Fruit fly (Drosophila melanogaster) whole organism, prepupa: ENCODE data around the gene CG8516.

Source experiments
- Blimp-1 ChIP-seq: fragments of 200-800 bp; sonication (Bioruptor generic); optimal IDR thresholded peaks from 3 replicates; lab custom pipeline; 2017; ENCODE audit warnings: missing biosample characterization, missing genetic modification characterization, mild to moderate bottlenecking, moderate library complexity, missing genetic modification reagents
- CG10631 ChIP-seq: fragments of 200-800 bp; sonication (Bioruptor generic); optimal IDR thresholded peaks from 2 replicates; lab custom pipeline; 2016; ENCODE audit warnings: missing biosample characterization, missing genetic modification characterization
- CG10669 ChIP-seq: fragments of 200-800 bp; sonication (Bioruptor generic); optimal IDR thresholded peaks from 3 replicates; lab custom pipeline; 2018; ENCODE audit warnings: missing biosample characterization, mild to moderate bottlenecking, missing genetic modification characterization, moderate library complexity
- CG11294 ChIP-seq: fragments of 200-800 bp; sonication (Bioruptor generic); IDR thresholded peaks from 2 replicates; pipeline ENCODE4 v1.3.6; 2022; ENCODE audit warnings: missing biosample characterization, missing genetic modification characterization
- CG11902 ChIP-seq: fragments of 200-800 bp; sonication (Bioruptor generic); optimal IDR thresholded peaks from 3 replicates; lab custom pipeline; 2016; ENCODE audit warnings: missing biosample characterization, missing genetic modification characterization
- CG15336 ChIP-seq: fragments of 200-800 bp; sonication (Bioruptor generic); IDR thresholded peaks from 2 replicates; pipeline ENCODE4 v1.3.6; 2022; ENCODE audit warnings: missing biosample characterization, missing genetic modification characterization
- CG1621 ChIP-seq: fragments of 200-800 bp; sonication (Bioruptor generic); optimal IDR thresholded peaks from 3 replicates; lab custom pipeline; 2018; ENCODE audit warnings: missing biosample characterization, mild to moderate bottlenecking, missing genetic modification characterization
- CG16779 ChIP-seq: fragments of 200-800 bp; sonication (Bioruptor generic); optimal IDR thresholded peaks from 3 replicates; lab custom pipeline; 2017; ENCODE audit warnings: missing biosample characterization, mild to moderate bottlenecking, missing genetic modification characterization
- CG3032 ChIP-seq: fragments of 200-800 bp; optimal IDR thresholded peaks from 2 replicates; lab custom pipeline; 2019; ENCODE audit warnings: missing biosample characterization, mild to moderate bottlenecking, missing genetic modification characterization, moderate library complexity
- CG32006 ChIP-seq: fragments of 200-800 bp; sonication (Bioruptor generic); optimal IDR thresholded peaks from 3 replicates; lab custom pipeline; 2017; ENCODE audit warnings: missing biosample characterization, mild to moderate bottlenecking, missing genetic modification characterization
- CG34406 ChIP-seq: fragments of 200-800 bp; sonication (Bioruptor generic); optimal IDR thresholded peaks from 3 replicates; lab custom pipeline; 2016; ENCODE audit warnings: missing biosample characterization, missing genetic modification characterization
- CG3919 ChIP-seq: fragments of 200-800 bp; sonication (Bioruptor generic); optimal IDR thresholded peaks from 3 replicates; lab custom pipeline; 2016; ENCODE audit warnings: missing biosample characterization, missing genetic modification characterization
- CG4318 ChIP-seq: fragments of 200-800 bp; sonication (Bioruptor generic); optimal IDR thresholded peaks from 3 replicates; lab custom pipeline; 2017; ENCODE audit warnings: missing biosample characterization, mild to moderate bottlenecking, missing genetic modification characterization
- CG6163 ChIP-seq: fragments of 200-800 bp; sonication (Bioruptor generic); IDR thresholded peaks from 3 replicates; pipeline ENCODE4 v1.3.6; 2022; ENCODE audit warnings: missing biosample characterization, missing genetic modification characterization
- CG6792 ChIP-seq: fragments of 200-800 bp; sonication (Bioruptor generic); optimal IDR thresholded peaks from 3 replicates; lab custom pipeline; 2016; ENCODE audit warnings: missing biosample characterization, missing genetic modification characterization
- CG6808 ChIP-seq: fragments of 200-800 bp; sonication (Bioruptor generic); optimal IDR thresholded peaks from 3 replicates; lab custom pipeline; 2017; ENCODE audit warnings: missing biosample characterization, missing genetic modification characterization, mild to moderate bottlenecking, moderate library complexity, missing genetic modification reagents
- CG6854 ChIP-seq: fragments of 200-800 bp; sonication (Bioruptor generic); optimal IDR thresholded peaks from 2 replicates; lab custom pipeline; 2017; ENCODE audit warnings: missing biosample characterization, mild to moderate bottlenecking, missing genetic modification characterization
- CG7368 ChIP-seq: fragments of 200-800 bp; sonication (Bioruptor generic); optimal IDR thresholded peaks from 3 replicates; lab custom pipeline; 2016; ENCODE audit warnings: missing biosample characterization, missing genetic modification characterization
- CG8119 ChIP-seq: fragments of 200-800 bp; sonication (Bioruptor generic); IDR thresholded peaks from 3 replicates; pipeline ENCODE4 v1.3.6; 2022; ENCODE audit warnings: missing biosample characterization, missing genetic modification characterization
- CG8319 ChIP-seq: fragments of 200-800 bp; sonication (Bioruptor generic); optimal IDR thresholded peaks from 3 replicates; lab custom pipeline; 2016; ENCODE audit warnings: missing biosample characterization, missing genetic modification characterization
- CG8632 ChIP-seq: fragments of 200-800 bp; sonication (Bioruptor generic); optimal IDR thresholded peaks from 3 replicates; lab custom pipeline; 2016; ENCODE audit warnings: missing biosample characterization, missing genetic modification characterization
- CG9139 ChIP-seq: fragments of 200-800 bp; sonication (Bioruptor generic); optimal IDR thresholded peaks from 3 replicates; lab custom pipeline; 2017; ENCODE audit warnings: missing biosample characterization, mild to moderate bottlenecking, missing genetic modification characterization
- Eip78C ChIP-seq: fragments of 200-800 bp; sonication (Bioruptor generic); peaks from one replicate; lab custom pipeline; 2016; ENCODE audit warnings: missing biosample characterization, missing genetic modification characterization
- Eip93F ChIP-seq: fragments of 200-800 bp; sonication (Bioruptor generic); optimal IDR thresholded peaks from 2 replicates; lab custom pipeline; 2016; ENCODE audit warnings: missing biosample characterization, mild to moderate bottlenecking, missing genetic modification characterization
- Ets21C ChIP-seq: fragments of 200-800 bp; sonication (Bioruptor generic); optimal IDR thresholded peaks from 3 replicates; lab custom pipeline; 2016; ENCODE audit warnings: missing biosample characterization, missing genetic modification characterization
- Ets96B ChIP-seq: fragments of 200-800 bp; optimal IDR thresholded peaks from 2 replicates; lab custom pipeline; 2019; ENCODE audit warnings: missing biosample characterization, mild to moderate bottlenecking, missing genetic modification characterization, moderate library complexity
- Gug ChIP-seq: fragments of 200-800 bp; sonication (Bioruptor generic); IDR thresholded peaks from 2 replicates; pipeline ENCODE4 v1.3.6; 2022; ENCODE audit warnings: missing biosample characterization, missing genetic modification characterization
- Hr38 ChIP-seq: sonication (Bioruptor generic); optimal IDR thresholded peaks from 2 replicates; lab custom pipeline; 2016; ENCODE audit warnings: missing biosample characterization, missing genetic modification characterization
- Hr39 ChIP-seq: fragments of 200-800 bp; sonication (Bioruptor generic); optimal IDR thresholded peaks from 2 replicates; lab custom pipeline; 2016; ENCODE audit warnings: missing biosample characterization, missing genetic modification characterization
- Hr4 ChIP-seq: fragments of 200-800 bp; sonication (Bioruptor generic); optimal IDR thresholded peaks from 3 replicates; lab custom pipeline; 2016; ENCODE audit warnings: missing biosample characterization, missing genetic modification characterization
- Lpt ChIP-seq: fragments of 200-800 bp; sonication (Bioruptor generic); optimal IDR thresholded peaks from 3 replicates; lab custom pipeline; 2016; ENCODE audit warnings: missing biosample characterization, missing genetic modification characterization
- Smox ChIP-seq: fragments of 200-800 bp; sonication (Bioruptor generic); optimal IDR thresholded peaks from 3 replicates; lab custom pipeline; 2016; ENCODE audit warnings: missing biosample characterization, missing genetic modification characterization
- Sox102F ChIP-seq: fragments of 200-800 bp; sonication (Bioruptor generic); optimal IDR thresholded peaks from 2 replicates; lab custom pipeline; 2016; ENCODE audit warnings: missing biosample characterization, mild to moderate bottlenecking, missing genetic modification characterization
- Sox15 ChIP-seq: fragments of 200-800 bp; sonication (Bioruptor generic); optimal IDR thresholded peaks from 3 replicates; lab custom pipeline; 2016; ENCODE audit warnings: missing biosample characterization, missing genetic modification characterization
- achi ChIP-seq: fragments of 200-800 bp; sonication (Bioruptor generic); optimal IDR thresholded peaks from 3 replicates; lab custom pipeline; 2016; ENCODE audit warnings: missing biosample characterization, missing genetic modification characterization
- acj6 ChIP-seq: fragments of 200-800 bp; sonication (Bioruptor generic); optimal IDR thresholded peaks from 3 replicates; lab custom pipeline; 2016; ENCODE audit warnings: missing biosample characterization, missing genetic modification characterization
- cyc ChIP-seq: fragments of 200-800 bp; sonication (Bioruptor generic); optimal IDR thresholded peaks from 3 replicates; lab custom pipeline; 2016; ENCODE audit warnings: missing biosample characterization, missing genetic modification characterization
- dsx ChIP-seq: fragments of 200-800 bp; optimal IDR thresholded peaks from 3 replicates; lab custom pipeline; 2019; ENCODE audit warnings: missing biosample characterization, mild to moderate bottlenecking, missing genetic modification characterization, moderate library complexity; ENCODE audit not compliant: poor library complexity, severe bottlenecking
- eg ChIP-seq: fragments of 200-800 bp; sonication (Bioruptor generic); IDR thresholded peaks from 3 replicates; pipeline ENCODE4 v1.3.6; 2022; ENCODE audit warnings: missing biosample characterization, missing genetic modification characterization
- esn ChIP-seq: fragments of 200-800 bp; sonication (Bioruptor generic); optimal IDR thresholded peaks from 2 replicates; lab custom pipeline; 2016; ENCODE audit warnings: missing biosample characterization, mild to moderate bottlenecking, missing genetic modification characterization, moderate library complexity
- fd59A ChIP-seq: fragments of 200-800 bp; sonication (Bioruptor generic); optimal IDR thresholded peaks from 2 replicates; lab custom pipeline; 2017; ENCODE audit warnings: missing biosample characterization, mild to moderate bottlenecking, missing genetic modification characterization, missing genetic modification reagents
- fkh ChIP-seq: fragments of 200-800 bp; sonication (Bioruptor generic); optimal IDR thresholded peaks from 3 replicates; lab custom pipeline; 2017; ENCODE audit warnings: missing biosample characterization, mild to moderate bottlenecking, missing genetic modification characterization, moderate library complexity
- lz ChIP-seq: fragments of 200-800 bp; sonication (Bioruptor generic); optimal IDR thresholded peaks from 3 replicates; lab custom pipeline; 2016; ENCODE audit warnings: missing biosample characterization, missing genetic modification characterization
- net ChIP-seq: fragments of 200-800 bp; sonication (Bioruptor generic); optimal IDR thresholded peaks from 3 replicates; lab custom pipeline; 2016; ENCODE audit warnings: missing biosample characterization, missing genetic modification characterization
- pdm3 ChIP-seq: fragments of 200-800 bp; sonication (Bioruptor generic); optimal IDR thresholded peaks from 3 replicates; lab custom pipeline; 2016; ENCODE audit warnings: missing biosample characterization, missing genetic modification characterization
- salr ChIP-seq, 2 experiments: fragments of 200-800 bp; sonication (Bioruptor generic); optimal IDR thresholded peaks; 3 replicates each; lab custom pipeline; 2016 to 2018; ENCODE audit warnings: missing biosample characterization in 2 of 2, missing genetic modification characterization in 2 of 2, mild to moderate bottlenecking in 1 of 2
- svp ChIP-seq: fragments of 200-800 bp; sonication (Bioruptor generic); peaks from one replicate; lab custom pipeline; 2016; ENCODE audit warnings: missing biosample characterization, missing genetic modification characterization
- topi ChIP-seq: fragments of 200-800 bp; sonication (Bioruptor generic); optimal IDR thresholded peaks from 3 replicates; lab custom pipeline; 2016; ENCODE audit warnings: missing biosample characterization, missing genetic modification characterization

Gene CG8516

DNA sequence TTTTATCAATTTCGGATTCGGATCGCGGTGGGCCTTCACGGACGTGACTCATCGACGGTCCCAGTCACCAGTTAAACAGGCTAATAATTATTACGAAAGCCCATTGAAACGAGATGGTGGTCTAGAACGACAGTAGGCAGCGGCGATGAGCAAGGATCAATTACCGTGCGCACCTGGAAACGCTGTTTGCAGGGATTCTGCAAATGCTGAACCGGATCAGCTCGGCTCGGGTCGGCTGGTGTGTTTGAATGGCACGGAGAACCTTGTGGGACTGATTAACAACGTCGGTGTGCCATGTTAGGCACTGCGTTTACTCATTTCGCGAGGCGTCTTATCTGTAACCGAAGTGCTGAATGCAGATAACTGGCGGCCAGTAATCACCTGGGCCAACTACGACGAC is 18.9 kb upstream of the CG8516 start, which contains the start of gene Whamy (continued):
- TF ChIP-seq CG8319 (GFP tag; lab: Kevin White, UChicago): no peak
- TF ChIP-seq CG3032 (tag; lab: Kevin White, UChicago): no peak
- TF ChIP-seq Ets21C: no peak
- TF ChIP-seq achi (GFP tag; lab: Kevin White, UChicago): no peak
- no peak for TF ChIP-seq Ets96B (tag; lab: Kevin White, UChicago)
- TF ChIP-seq Sox15: no peak
- no peak for TF ChIP-seq CG10669 (GFP tag; lab: Kevin White, UChicago)
- no peak for TF ChIP-seq CG11902
- no peak for TF ChIP-seq eg (GFP tag; lab: Robert Waterston, UW)
- TF ChIP-seq svp (GFP tag; lab: Kevin White, UChicago): peak; percentile 72
- no peak for TF ChIP-seq fd59A (GFP tag; lab: Kevin White, UChicago)

dm6 chr3R:9774821-9775220 is 18.3 kb upstream of the CG8516 start, which contains the start of gene topi:
Gene topi (plus strand): TSS chr3R:9775121.
- TF ChIP-seq Eip78C: no peak
- TF ChIP-seq Hr39 (GFP tag; lab: Kevin White, UChicago): no peak
- TF ChIP-seq CG11294 (GFP tag; lab: Robert Waterston, UW): no peak
- TF ChIP-seq fkh (GFP tag; lab: Kevin White, UChicago): no peak

- TF ChIP-seq CG10669 (GFP tag; lab: Kevin White, UChicago) (peak; percentile 10), Smox (GFP tag; lab: Kevin White, UChicago) (no peak), CG15336 (no peak), CG3919 (GFP tag; lab: Kevin White, UChicago) (peak; percentile 73), Hr4 (GFP tag; lab: Kevin White, UChicago) (peak; percentile 22), CG6163 (GFP tag; lab: Robert Waterston, UW) (peak; percentile 53; the same call in 2 of the 3 replicates), CG32006 (no peak), cyc (GFP tag; lab: Kevin White, UChicago) (peak; percentile 73), net (GFP tag; lab: Kevin White, UChicago) (peak; percentile 34), Sox102F (peak; percentile 50), Hr38 (peak; percentile 4), acj6 (GFP tag; lab: Kevin White, UChicago) (peak; percentile 55), achi (GFP tag; lab: Kevin White, UChicago) (peak; percentile 29), pdm3 (GFP tag; lab: Kevin White, UChicago) (peak; percentile 55), topi (GFP tag; lab: Kevin White, UChicago) (peak; percentile 76), CG6808 (GFP tag; lab: Kevin White, UChicago) (peak; percentile 42), CG6792 (GFP tag; lab: Kevin White, UChicago) (peak; percentile 38), CG6854 (peak; percentile 74), CG16779 (tag; lab: Kevin White, UChicago) (no peak), CG34406 (GFP tag; lab: Kevin White, UChicago) (peak; percentile 8), CG11294 (GFP tag; lab: Robert Waterston, UW) (no peak), Blimp-1 (GFP tag; lab: Kevin White, UChicago) (peak; percentile 39), esn (GFP tag; lab: Kevin White, UChicago) (peak; percentile 77), CG8319 (GFP tag; lab: Kevin White, UChicago) (no peak), Ets96B (tag; lab: Kevin White, UChicago) (no peak), CG7368 (GFP tag; lab: Kevin White, UChicago) (peak; percentile 49), CG8119 (GFP tag; lab: Robert Waterston, UW) (no peak), salr (GFP tag; optimal IDR thresholded peaks at IDR 0.05; lab: Kevin White, UChicago) (peak in 1 of 2 experiments; percentile 58), lz (GFP tag; lab: Kevin White, UChicago) (peak; percentile 70), Gug (GFP tag; lab: Robert Waterston, UW) (no peak), CG9139 (GFP tag; lab: Kevin White, UChicago) (peak; percentile 34), Eip78C (peak; percentile 79), Eip93F (no peak), Lpt (GFP tag; lab: Kevin White, UChicago) (no peak), Sox15 (peak; percentile 33), CG8632 (no peak), CG1621 (peak; percentile 72), dsx (GFP tag; lab: Kevin White, UChicago) (peak; percentile 5), CG10631 (peak; percentile 36), CG4318 (GFP tag; lab: Kevin White, UChicago) (no peak)
These were observed 15.1 kb upstream of the CG8516 start, which contains the start of gene RpS29 for dm6 chr3R:9777941-9778360. Gene RpS29 (plus strand): TSS chr3R:9778042.
